Fruit fly (Drosophila melanogaster): Measurements from ENCODE around the gene CG7646.

dm6 chr3L:20002482-20003234, 11.0 kb downstream of the CG7646 start, which contains the start of gene CG7668:
- no peak for TF ChIP-seq CG8478 (optimal IDR thresholded peaks at IDR 0.05)
- no peak for TF ChIP-seq CTCF (optimal IDR thresholded peaks at IDR 0.05)
